Worm (Caenorhabditis elegans) whole organism, L3 larva: Measurements from ENCODE around the gene C34F6.7.

Experiments used
- R02D3.7 ChIP-seq: fragments of 150-350 bp; optimal IDR thresholded peaks from 2 replicates; lab custom pipeline; 2014; ENCODE audit warnings: missing biosample characterization, missing genetic modification characterization
- aly-2 ChIP-seq: fragments of 150-350 bp; optimal IDR thresholded peaks from 2 replicates; lab custom pipeline; 2014; ENCODE audit warnings: missing biosample characterization, missing genetic modification characterization
- ama-1 ChIP-seq: fragments of 150-350 bp; optimal IDR thresholded peaks from 2 replicates; lab custom pipeline; 2018
- ceh-16 ChIP-seq: sonication (generic microtip); optimal IDR thresholded peaks from 2 replicates; lab custom pipeline; 2017; ENCODE audit warnings: missing biosample characterization, missing genetic modification characterization
- ceh-82 ChIP-seq: fragments of 150-350 bp; optimal IDR thresholded peaks from 2 replicates; lab custom pipeline; 2014; ENCODE audit warnings: missing biosample characterization, missing genetic modification characterization
- ceh-9 ChIP-seq: sonication (generic microtip); optimal IDR thresholded peaks from 2 replicates; lab custom pipeline; 2018; ENCODE audit warnings: missing biosample characterization, missing genetic modification characterization
- daf-12 ChIP-seq: fragments of 150-350 bp; optimal IDR thresholded peaks from 2 replicates; lab custom pipeline; 2014; ENCODE audit warnings: missing biosample characterization, missing genetic modification reagents, missing genetic modification characterization
- egl-5 ChIP-seq: fragments of 150-350 bp; optimal IDR thresholded peaks from 2 replicates; lab custom pipeline; 2017; ENCODE audit warnings: missing biosample characterization, missing genetic modification reagents, missing genetic modification characterization, inconsistent platforms
- elt-2 ChIP-seq: sonication (generic microtip); optimal IDR thresholded peaks from 2 replicates; lab custom pipeline; 2016; ENCODE audit warnings: missing genetic modification reagents, mild to moderate bottlenecking, missing genetic modification characterization, missing compliant biosample characterization
- elt-3 ChIP-seq, 3 experiments: fragments of 150-350 bp in 1 of 3; sonication (generic microtip) in 2 of 3; optimal IDR thresholded peaks; 2 replicates in 2 of 3; 4 replicates in 1 of 3; lab custom pipeline; 2014 to 2017; ENCODE audit warnings: missing biosample characterization in 3 of 3, missing genetic modification characterization in 3 of 3
- eor-1 ChIP-seq, 2 experiments: fragments of 150-350 bp; optimal IDR thresholded peaks; 2 replicates each; lab custom pipeline; 2014 to 2018; ENCODE audit warnings: missing biosample characterization in 2 of 2, missing genetic modification characterization in 2 of 2
- fkh-10 ChIP-seq: sonication (generic microtip); optimal IDR thresholded peaks from 2 replicates; lab custom pipeline; 2017; ENCODE audit warnings: missing biosample characterization, missing genetic modification reagents, missing genetic modification characterization
- fos-1 ChIP-seq: fragments of 150-350 bp; optimal IDR thresholded peaks from 2 replicates; lab custom pipeline; 2014; ENCODE audit warnings: missing biosample characterization, missing genetic modification characterization
- jun-1 ChIP-seq: fragments of 150-350 bp; optimal IDR thresholded peaks from 2 replicates; lab custom pipeline; 2014; ENCODE audit warnings: missing biosample characterization, missing genetic modification reagents, missing genetic modification characterization
- lin-39 ChIP-seq: fragments of 150-350 bp; optimal IDR thresholded peaks from 2 replicates; lab custom pipeline; 2018; ENCODE audit warnings: missing biosample characterization, missing genetic modification reagents, missing genetic modification characterization
- lsy-12 ChIP-seq: sonication (generic microtip); optimal IDR thresholded peaks from 2 replicates; lab custom pipeline; 2016; ENCODE audit warnings: mild to moderate bottlenecking, missing genetic modification characterization, missing compliant biosample characterization
- mdl-1 ChIP-seq: fragments of 150-350 bp; optimal IDR thresholded peaks from 2 replicates; lab custom pipeline; 2014; ENCODE audit warnings: missing biosample characterization, missing genetic modification characterization
- mml-1 ChIP-seq: fragments of 150-350 bp; sonication (generic microtip); optimal IDR thresholded peaks from 3 replicates; lab custom pipeline; 2014; ENCODE audit warnings: missing biosample characterization, missing genetic modification characterization
- nhr-11 ChIP-seq: fragments of 150-350 bp; optimal IDR thresholded peaks from 2 replicates; lab custom pipeline; 2014; ENCODE audit warnings: missing biosample characterization, missing genetic modification characterization
- nhr-23 ChIP-seq: fragments of 150-350 bp; optimal IDR thresholded peaks from 2 replicates; lab custom pipeline; 2014; ENCODE audit warnings: missing biosample characterization, missing genetic modification reagents, missing genetic modification characterization
- nhr-237 ChIP-seq: fragments of 150-350 bp; optimal IDR thresholded peaks from 2 replicates; lab custom pipeline; 2014; ENCODE audit warnings: missing biosample characterization, missing genetic modification characterization
- nhr-25 ChIP-seq: sonication (generic microtip); optimal IDR thresholded peaks from 2 replicates; lab custom pipeline; 2017; ENCODE audit warnings: missing biosample characterization, missing genetic modification characterization
- nhr-43 ChIP-seq: sonication (generic microtip); optimal IDR thresholded peaks from 2 replicates; lab custom pipeline; 2016; ENCODE audit warnings: mild to moderate bottlenecking, missing genetic modification characterization, missing compliant biosample characterization; ENCODE audit not compliant: poor library complexity, severe bottlenecking
- nhr-77 ChIP-seq: fragments of 150-350 bp; optimal IDR thresholded peaks from 2 replicates; lab custom pipeline; 2014; ENCODE audit warnings: missing biosample characterization, missing genetic modification characterization
- pha-4 ChIP-seq: fragments of 150-350 bp; optimal IDR thresholded peaks from 2 replicates; lab custom pipeline; 2014; ENCODE audit warnings: missing biosample characterization, missing genetic modification reagents, missing genetic modification characterization
- pqm-1 ChIP-seq: fragments of 150-350 bp; optimal IDR thresholded peaks from 2 replicates; lab custom pipeline; 2017; ENCODE audit warnings: missing biosample characterization, missing genetic modification characterization, inconsistent platforms
- sea-2 ChIP-seq: fragments of 150-350 bp; sonication (generic microtip); optimal IDR thresholded peaks from 4 replicates; lab custom pipeline; 2014; ENCODE audit warnings: missing biosample characterization, missing genetic modification reagents, missing genetic modification characterization
- skn-1 ChIP-seq: fragments of 150-350 bp; optimal IDR thresholded peaks from 2 replicates; lab custom pipeline; 2014; ENCODE audit warnings: missing biosample characterization, missing genetic modification characterization
- snpc-4 ChIP-seq: fragments of 150-350 bp; optimal IDR thresholded peaks from 2 replicates; lab custom pipeline; 2014; ENCODE audit warnings: missing biosample characterization, missing genetic modification characterization
- tbx-2 ChIP-seq: sonication (generic microtip); optimal IDR thresholded peaks from 2 replicates; lab custom pipeline; 2016; ENCODE audit warnings: mild to moderate bottlenecking, missing genetic modification characterization, missing compliant biosample characterization
- unc-39 ChIP-seq: sonication (generic microtip); optimal IDR thresholded peaks from 4 replicates; lab custom pipeline; 2017; ENCODE audit warnings: missing biosample characterization, missing genetic modification characterization
- unc-62 ChIP-seq: fragments of 150-350 bp; sonication (generic microtip); optimal IDR thresholded peaks from 4 replicates; lab custom pipeline; 2014; ENCODE audit warnings: missing biosample characterization, missing genetic modification reagents, missing genetic modification characterization
- zag-1 ChIP-seq: fragments of 150-350 bp; optimal IDR thresholded peaks from 2 replicates; lab custom pipeline; 2014; ENCODE audit warnings: missing biosample characterization, missing genetic modification characterization
- ztf-11 ChIP-seq: fragments of 150-350 bp; optimal IDR thresholded peaks from 2 replicates; lab custom pipeline; 2014; ENCODE audit warnings: missing biosample characterization, missing genetic modification characterization
- ztf-4 ChIP-seq: fragments of 150-350 bp; optimal IDR thresholded peaks from 2 replicates; lab custom pipeline; 2014; ENCODE audit warnings: missing biosample characterization, missing genetic modification characterization

The C34F6.7 gene

DNA sequence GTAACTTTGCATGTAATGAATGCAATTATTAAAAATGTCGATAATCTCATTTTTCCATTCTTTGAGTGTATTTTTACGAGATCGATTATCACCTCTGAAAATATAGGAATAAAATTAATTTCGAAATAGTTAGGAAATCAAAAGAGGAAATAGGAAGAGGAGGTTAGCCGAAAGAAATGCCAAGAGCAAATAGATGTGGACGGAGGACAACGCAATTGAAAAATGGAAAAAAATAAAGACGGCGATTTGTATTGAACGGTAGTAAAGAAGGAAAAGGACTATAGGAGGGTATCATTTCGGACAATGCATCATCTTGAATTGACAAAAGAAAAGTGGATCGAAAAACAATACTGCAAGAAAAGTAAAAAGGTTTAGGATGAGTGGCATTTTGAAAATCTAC is 25.8 kb downstream of the C34F6.7 start, which contains the start of gene F13D2.1:
Gene F13D2.1, minus strand, starts transcription at position 101 of the 400 bp plus-strand sequence.
- no peak for TF ChIP-seq nhr-11 (tag; lab: Kevin White, UChicago)
- no peak for TF ChIP-seq ceh-9 (tag; lab: Kevin White, UChicago)

DNA sequence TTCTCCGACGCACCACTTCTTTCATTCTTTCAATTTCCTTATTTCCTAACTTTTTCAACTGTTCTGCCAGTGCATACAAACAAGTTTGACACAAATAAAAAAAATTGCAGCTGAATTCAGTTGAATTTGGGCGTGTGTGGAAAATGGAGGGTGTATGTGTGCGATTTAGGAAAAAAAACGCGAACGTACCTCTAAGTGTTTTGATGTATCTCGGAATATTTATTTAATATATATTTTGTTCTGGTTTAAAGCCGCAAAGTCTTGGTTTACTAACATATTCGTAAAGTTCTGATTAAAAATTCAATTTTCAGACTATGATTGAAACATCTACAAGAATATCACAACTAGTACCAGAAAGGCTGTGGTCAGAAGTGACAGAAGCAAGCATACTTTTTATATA is 29.8 kb downstream of the C34F6.7 start, which contains the start of gene gnrr-7:
Gene gnrr-7, plus strand, starts transcription at position 301 of the 400 bp plus-strand sequence.
- no peak for TF ChIP-seq elt-2 (tag; lab: Kevin White, UChicago)
- TF ChIP-seq ceh-82 (tag; lab: Kevin White, UChicago), result no peak
- TF ChIP-seq aly-2 (tag; lab: Kevin White, UChicago), result no peak
- no peak for TF ChIP-seq unc-39
- TF ChIP-seq, all 47 proteins: peak for 0

DNA sequence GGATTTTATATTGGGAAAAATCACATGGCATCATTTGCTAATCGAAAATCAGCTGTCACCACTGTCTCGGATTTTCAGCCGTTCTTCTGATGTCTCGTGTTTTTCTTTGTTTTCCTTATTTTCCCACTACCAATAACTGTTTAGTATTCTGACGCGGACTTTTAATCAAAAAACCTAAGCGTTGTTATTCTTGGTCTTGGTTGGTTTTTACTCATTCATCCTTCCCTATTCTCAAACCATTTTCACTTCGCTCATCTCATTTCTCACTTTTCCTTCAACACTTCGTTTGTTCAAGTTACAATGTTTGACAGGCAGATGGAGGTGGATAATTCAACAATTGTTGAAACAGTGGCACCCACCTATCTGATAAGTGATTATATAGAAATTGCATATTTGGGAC is 36.7 kb downstream of the C34F6.7 start, which contains the start of gene gnrr-6:
Gene gnrr-6, plus strand, starts transcription at position 301 of the 400 bp plus-strand sequence.
- TF ChIP-seq fos-1 (tag; lab: Kevin White, UChicago) (no peak), nhr-237 (tag; lab: Kevin White, UChicago) (no peak), ceh-9 (tag; lab: Kevin White, UChicago) (no peak), fkh-10 (GFP tag; lab: Kevin White, UChicago) (no peak), ama-1 (lab: Kevin White, UChicago) (no peak), aly-2 (tag; lab: Kevin White, UChicago) (no peak), skn-1 (tag; lab: Kevin White, UChicago) (no peak), ztf-4 (tag; lab: Kevin White, UChicago) (no peak), ztf-11 (tag; lab: Kevin White, UChicago) (no peak), lsy-12 (tag; lab: Kevin White, UChicago) (no peak), elt-2 (tag; lab: Kevin White, UChicago) (no peak), zag-1 (tag; lab: Kevin White, UChicago) (no peak), lin-39 (no peak), jun-1 (tag; lab: Kevin White, UChicago) (no peak), unc-62 (GFP tag; lab: Kevin White, UChicago) (no peak), nhr-11 (tag; lab: Kevin White, UChicago) (no peak)
- TF ChIP-seq, all 47 proteins: peak for 0

DNA sequence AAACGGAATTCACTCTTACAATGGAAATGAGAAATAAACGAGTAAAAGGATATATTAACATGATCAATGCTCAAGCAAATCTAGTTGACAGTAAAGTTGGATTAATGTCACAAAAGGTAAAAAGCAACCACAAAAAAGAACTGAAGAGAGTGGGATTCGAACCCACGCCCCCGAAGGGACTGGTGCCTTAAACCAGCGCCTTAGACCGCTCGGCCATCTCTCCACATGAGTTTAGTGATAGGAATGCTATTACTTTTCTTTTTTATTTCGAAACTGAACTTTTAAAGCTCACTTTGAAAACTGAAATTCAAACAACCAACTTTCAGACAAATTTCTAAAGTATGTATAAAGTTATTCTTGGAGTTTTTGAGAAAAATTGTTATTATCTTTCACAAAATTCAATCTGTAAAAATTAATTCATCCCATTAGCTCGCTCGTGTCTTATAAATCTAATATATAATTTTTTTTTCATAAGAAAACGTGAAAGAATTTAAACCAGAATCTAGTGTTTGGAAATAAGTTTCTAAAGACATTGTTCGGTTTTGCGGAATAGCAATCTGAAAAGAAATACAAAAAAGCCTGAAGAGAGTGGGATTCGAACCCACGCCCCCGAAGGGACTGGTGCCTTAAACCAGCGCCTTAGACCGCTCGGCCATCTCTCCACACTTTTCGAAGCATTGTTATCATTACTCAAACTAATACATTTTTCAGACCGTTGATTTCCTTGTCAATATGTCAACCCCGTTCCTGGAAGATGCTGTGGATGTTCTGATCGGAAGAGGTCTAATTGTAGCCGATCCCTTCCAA is 52.3 kb downstream of the C34F6.7 start:
- TF ChIP-seq daf-12 (tag; lab: Kevin White, UChicago), result no peak
- no peak for TF ChIP-seq eor-1 (tag; optimal IDR thresholded peaks at IDR 0.05; lab: Kevin White, UChicago)
- TF ChIP-seq aly-2 (tag; lab: Kevin White, UChicago), result no peak
- TF ChIP-seq elt-2 (tag; lab: Kevin White, UChicago), result peak; percentile 33
- no peak for TF ChIP-seq unc-62 (GFP tag; lab: Kevin White, UChicago)
- no peak for TF ChIP-seq snpc-4 (tag; lab: Kevin White, UChicago)
- TF ChIP-seq mml-1 (tag; lab: Kevin White, UChicago), result no peak
- TF ChIP-seq tbx-2 (tag; lab: Kevin White, UChicago), result no peak
- TF ChIP-seq ceh-16 (tag; lab: Kevin White, UChicago), result no peak
- no peak for TF ChIP-seq nhr-237 (tag; lab: Kevin White, UChicago)
- no peak for TF ChIP-seq elt-3 (tag; optimal IDR thresholded peaks at IDR 0.05; lab: Kevin White, UChicago)
- no peak for TF ChIP-seq lin-39
- TF ChIP-seq sea-2 (GFP tag; lab: Kevin White, UChicago), result no peak
- TF ChIP-seq nhr-25 (tag; lab: Kevin White, UChicago), result no peak
- TF ChIP-seq pqm-1, result no peak
- TF ChIP-seq nhr-43, result peak; percentile 18
- no peak for TF ChIP-seq nhr-77 (tag; lab: Kevin White, UChicago)
- no peak for TF ChIP-seq mdl-1 (tag; lab: Kevin White, UChicago)

DNA sequence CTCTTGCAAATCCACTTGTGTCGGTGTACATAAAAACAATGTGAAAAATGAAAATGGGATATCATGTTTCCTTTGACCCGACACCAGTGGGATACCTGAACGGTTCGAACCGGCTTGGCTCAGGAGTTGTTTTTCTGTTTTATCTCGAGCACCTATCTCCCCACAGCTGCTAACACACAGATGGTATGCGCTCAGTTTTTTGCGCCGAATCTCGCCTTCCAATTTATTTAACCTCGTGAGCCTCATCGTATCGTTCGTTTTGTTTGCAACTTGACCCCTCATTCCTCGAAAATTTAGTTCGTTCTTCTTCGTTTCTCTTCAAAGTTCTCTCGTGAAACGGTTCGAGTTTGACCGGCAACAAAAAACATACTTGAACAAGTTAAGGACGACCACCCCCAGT is 54.7 kb downstream of the C34F6.7 start, which contains the start of gene C05C9.1:
Gene C05C9.1, plus strand, starts transcription at position 301 of the 400 bp plus-strand sequence.
- TF ChIP-seq pha-4 (tag; lab: Kevin White, UChicago), result no peak
- no peak for TF ChIP-seq R02D3.7 (tag; lab: Kevin White, UChicago)
- TF ChIP-seq egl-5 (tag; lab: Kevin White, UChicago), result no peak
- TF ChIP-seq skn-1 (tag; lab: Kevin White, UChicago), result no peak
- no peak for TF ChIP-seq nhr-23
- no peak for TF ChIP-seq ceh-82 (tag; lab: Kevin White, UChicago)
- no peak for TF ChIP-seq nhr-25 (tag; lab: Kevin White, UChicago)
